Worm (Caenorhabditis elegans): ENCODE measurements around the gene lys-3.

ce11 chrV:10317294-10317693 lies 34.0 kb upstream of the lys-3 start, which contains the start of gene asps-1:
- TF ChIP-seq skn-1 (tag; optimal IDR thresholded peaks at IDR 0.05) (no peak), unc-62 (GFP tag; optimal IDR thresholded peaks at IDR 0.05) (no peak), elt-3 (tag; optimal IDR thresholded peaks at IDR 0.05) (no peak), nhr-237 (tag; optimal IDR thresholded peaks at IDR 0.05) (no peak), elt-1 (tag; optimal IDR thresholded peaks at IDR 0.05) (no peak), eor-1 (tag; optimal IDR thresholded peaks at IDR 0.05) (no peak), nhr-25 (tag; optimal IDR thresholded peaks at IDR 0.05) (no peak)

Data from whole organism, L3 larva.